Worm (Caenorhabditis elegans) whole organism, L2 larva: ENCODE measurements around the gene Y75D11A.2.
"Not testable (repeated sequence)": the region's sequence is repeated elsewhere in the genome, so short reads cannot be mapped to it uniquely, and the experiment has no call there.

ENCODE experiments used
- C34F6.9 ChIP-seq: fragments of 150-350 bp; optimal IDR thresholded peaks from 2 replicates; lab custom pipeline; 2014; ENCODE audit warnings: missing biosample characterization, missing genetic modification characterization
- F13H6.1 ChIP-seq: sonication (generic microtip); optimal IDR thresholded peaks from 2 replicates; lab custom pipeline; 2016; ENCODE audit warnings: missing genetic modification characterization, missing compliant biosample characterization
- Y55F3AM.14 ChIP-seq: fragments of 200-800 bp; sonication (Bioruptor generic); optimal IDR thresholded peaks from 2 replicates; lab custom pipeline; 2018; ENCODE audit warnings: mild to moderate bottlenecking, missing genetic modification characterization, missing compliant biosample characterization
- ZK546.5 ChIP-seq: sonication (generic microtip); optimal IDR thresholded peaks from 2 replicates; lab custom pipeline; 2017; ENCODE audit warnings: missing biosample characterization, missing genetic modification characterization
- alr-1 ChIP-seq: fragments of 150-350 bp; optimal IDR thresholded peaks from 2 replicates; lab custom pipeline; 2014; ENCODE audit warnings: missing biosample characterization, missing genetic modification characterization
- aly-2 ChIP-seq: fragments of 150-350 bp; optimal IDR thresholded peaks from 2 replicates; lab custom pipeline; 2014; ENCODE audit warnings: missing biosample characterization, missing genetic modification characterization
- ceh-16 ChIP-seq: fragments of 150-350 bp; optimal IDR thresholded peaks from 2 replicates; lab custom pipeline; 2014; ENCODE audit warnings: missing biosample characterization, missing genetic modification characterization
- ceh-82 ChIP-seq: fragments of 150-350 bp; optimal IDR thresholded peaks from 2 replicates; lab custom pipeline; 2014; ENCODE audit warnings: missing biosample characterization, missing genetic modification characterization
- dmd-4 ChIP-seq: sonication (generic microtip); optimal IDR thresholded peaks from 2 replicates; lab custom pipeline; 2017; ENCODE audit warnings: missing biosample characterization, missing genetic modification characterization
- egl-27 ChIP-seq: sonication (generic microtip); optimal IDR thresholded peaks from 3 replicates; lab custom pipeline; 2017; ENCODE audit warnings: missing biosample characterization, missing genetic modification reagents, missing genetic modification characterization
- elt-3 ChIP-seq: sonication (generic microtip); optimal IDR thresholded peaks from 2 replicates; lab custom pipeline; 2017; ENCODE audit warnings: missing biosample characterization, missing genetic modification characterization
- fos-1 ChIP-seq: fragments of 150-350 bp; optimal IDR thresholded peaks from 2 replicates; lab custom pipeline; 2014; ENCODE audit warnings: missing biosample characterization, missing genetic modification characterization
- lin-11 ChIP-seq: fragments of 150-350 bp; sonication (generic microtip); optimal IDR thresholded peaks from 2 replicates; lab custom pipeline; 2014; ENCODE audit warnings: missing biosample characterization, missing genetic modification characterization, inconsistent platforms, mixed read lengths
- lsy-2 ChIP-seq, 2 experiments: fragments of 150-350 bp in 1 of 2; sonication (generic microtip) in 1 of 2; optimal IDR thresholded peaks; 2 replicates each; lab custom pipeline; 2014 to 2017; ENCODE audit warnings: missing biosample characterization in 2 of 2, missing genetic modification characterization in 2 of 2
- mab-5 ChIP-seq: fragments of 150-350 bp; optimal IDR thresholded peaks from 2 replicates; lab custom pipeline; 2014; ENCODE audit warnings: missing biosample characterization, missing genetic modification characterization
- mdl-1 ChIP-seq, 2 experiments: fragments of 150-350 bp in 1 of 2; sonication (generic microtip) in 1 of 2; optimal IDR thresholded peaks; 2 replicates each; lab custom pipeline; 2017; ENCODE audit warnings: missing biosample characterization in 2 of 2, missing genetic modification characterization in 2 of 2
- nhr-10 ChIP-seq: sonication (generic microtip); optimal IDR thresholded peaks from 2 replicates; lab custom pipeline; 2017; ENCODE audit warnings: missing biosample characterization, missing genetic modification characterization
- nhr-11 ChIP-seq: fragments of 150-350 bp; optimal IDR thresholded peaks from 2 replicates; lab custom pipeline; 2014; ENCODE audit warnings: missing biosample characterization, missing genetic modification characterization
- nhr-12 ChIP-seq: fragments of 150-350 bp; optimal IDR thresholded peaks from 2 replicates; lab custom pipeline; 2014; ENCODE audit warnings: missing biosample characterization, missing genetic modification characterization
- nhr-237 ChIP-seq: fragments of 150-350 bp; optimal IDR thresholded peaks from 2 replicates; lab custom pipeline; 2014; ENCODE audit warnings: missing biosample characterization, missing genetic modification characterization
- nhr-77 ChIP-seq: fragments of 150-350 bp; optimal IDR thresholded peaks from 2 replicates; lab custom pipeline; 2014; ENCODE audit warnings: missing biosample characterization, missing genetic modification characterization
- peb-1 ChIP-seq: fragments of 150-350 bp; optimal IDR thresholded peaks from 2 replicates; lab custom pipeline; 2014; ENCODE audit warnings: missing biosample characterization, missing genetic modification characterization
- sem-4 ChIP-seq: fragments of 150-350 bp; optimal IDR thresholded peaks from 2 replicates; lab custom pipeline; 2014; ENCODE audit warnings: missing biosample characterization, missing genetic modification reagents, missing genetic modification characterization
- skn-1 ChIP-seq: sonication (generic microtip); optimal IDR thresholded peaks from 2 replicates; lab custom pipeline; 2017; ENCODE audit warnings: missing biosample characterization, missing genetic modification characterization
- sma-3 ChIP-seq: sonication (generic microtip); optimal IDR thresholded peaks from 2 replicates; lab custom pipeline; 2016; ENCODE audit warnings: missing genetic modification reagents, missing genetic modification characterization, missing compliant biosample characterization
- sma-9 ChIP-seq, 2 experiments: fragments of 150-350 bp in 1 of 2; sonication (generic microtip) in 1 of 2; optimal IDR thresholded peaks; 2 replicates each; lab custom pipeline; 2014 to 2016; ENCODE audit warnings: missing genetic modification characterization in 2 of 2, mild to moderate bottlenecking in 1 of 2, missing biosample characterization in 1 of 2, missing compliant biosample characterization in 1 of 2, missing genetic modification reagents in 1 of 2, moderate library complexity in 1 of 2
- unc-39 ChIP-seq: fragments of 150-350 bp; optimal IDR thresholded peaks from 2 replicates; lab custom pipeline; 2014; ENCODE audit warnings: missing biosample characterization, missing genetic modification characterization
- unc-62 ChIP-seq: fragments of 150-350 bp; optimal IDR thresholded peaks from 2 replicates; lab custom pipeline; 2014; ENCODE audit warnings: missing biosample characterization, missing genetic modification reagents, missing genetic modification characterization
- zag-1 ChIP-seq: fragments of 150-350 bp; optimal IDR thresholded peaks from 2 replicates; lab custom pipeline; 2014; ENCODE audit warnings: missing biosample characterization, missing genetic modification characterization
- ztf-4 ChIP-seq: fragments of 150-350 bp; optimal IDR thresholded peaks from 2 replicates; lab custom pipeline; 2014; ENCODE audit warnings: missing biosample characterization, missing genetic modification characterization

Gene Y75D11A.2

ce11 chrX:1735941-1736340, 6.7 kb upstream of the Y75D11A.2 start, which contains the start of gene F07G6.12:
Gene F07G6.12, plus strand, starts transcription at chrX:1736241.
- TF ChIP-seq zag-1 (tag; lab: Kevin White, UChicago), result no peak
- TF ChIP-seq unc-62 (GFP tag; lab: Kevin White, UChicago), result no peak
- TF ChIP-seq ceh-82 (tag; lab: Kevin White, UChicago), result no peak
- no peak for TF ChIP-seq lsy-2 (tag; optimal IDR thresholded peaks at IDR 0.05; lab: Kevin White, UChicago)
- TF ChIP-seq ceh-16 (tag; lab: Kevin White, UChicago), result no peak

ce11 chrX:1737606-1738005, 5.0 kb upstream of the Y75D11A.2 start, which contains the start of gene F07G6.10:
Gene F07G6.10, plus strand, starts transcription at chrX:1737906.
- TF ChIP-seq ceh-82 (tag; lab: Kevin White, UChicago) (no peak), nhr-12 (tag; lab: Kevin White, UChicago) (no peak), C34F6.9 (tag; lab: Kevin White, UChicago) (no peak)
- TF ChIP-seq, all 48 proteins: peak for 0

ce11 chrX:1746117-1746516, 3.5 kb downstream of the Y75D11A.2 start, which contains the start of gene Y75D11A.3:
Gene Y75D11A.3, minus strand, starts transcription at chrX:1746217.
- not testable (repeated sequence) for TF ChIP-seq egl-27, mab-5, elt-3 (tag; lab: Kevin White, UChicago)

ce11 chrX:1748476-1748875, 5.8 kb downstream of the Y75D11A.2 start, which contains the start of gene Y75D11A.6:
Gene Y75D11A.6, minus strand, starts transcription at chrX:1748576.
- TF ChIP-seq ztf-4 (tag; lab: Kevin White, UChicago); mdl-1 (tag; optimal IDR thresholded peaks at IDR 0.05; lab: Kevin White, UChicago); sem-4: not testable (repeated sequence)

ce11 chrX:1769636-1770035, 27.0 kb downstream of the Y75D11A.2 start:
- TF ChIP-seq ceh-16 (tag; lab: Kevin White, UChicago) (no peak), mdl-1 (tag; optimal IDR thresholded peaks at IDR 0.05; lab: Kevin White, UChicago) (no peak), nhr-11 (no peak), aly-2 (tag; lab: Kevin White, UChicago) (no peak), alr-1 (tag; lab: Kevin White, UChicago) (no peak), nhr-77 (no peak), nhr-237 (tag; lab: Kevin White, UChicago) (no peak), nhr-10 (tag; lab: Kevin White, UChicago) (no peak), peb-1 (tag; lab: Kevin White, UChicago) (no peak), Y55F3AM.14 (GFP tag; lab: Kevin White, UChicago) (no peak), dmd-4 (tag; lab: Kevin White, UChicago) (no peak), lin-11 (tag; lab: Kevin White, UChicago) (no peak), lsy-2 (tag; optimal IDR thresholded peaks at IDR 0.05; lab: Kevin White, UChicago) (no peak), sma-9 (GFP tag; optimal IDR thresholded peaks at IDR 0.05; lab: Kevin White, UChicago) (no peak), sma-9 (tag; optimal IDR thresholded peaks at IDR 0.05; lab: Kevin White, UChicago) (no peak), skn-1 (no peak), unc-39 (no peak), sem-4 (no peak)

ce11 chrX:1777988-1778387, 35.4 kb downstream of the Y75D11A.2 start, which contains the start of gene elc-2:
Gene elc-2, minus strand, starts transcription at chrX:1778088.
- TF ChIP-seq fos-1 (tag; lab: Kevin White, UChicago), result no peak
- TF ChIP-seq ceh-82 (tag; lab: Kevin White, UChicago), result no peak
- TF ChIP-seq nhr-237 (tag; lab: Kevin White, UChicago), result no peak
- TF ChIP-seq lin-11 (tag; lab: Kevin White, UChicago), result no peak
- TF ChIP-seq unc-62 (GFP tag; lab: Kevin White, UChicago), result no peak
- TF ChIP-seq ztf-4 (tag; lab: Kevin White, UChicago), result no peak
- no peak for TF ChIP-seq F13H6.1 (tag; lab: Kevin White, UChicago)
- no peak for TF ChIP-seq nhr-11
- no peak for TF ChIP-seq alr-1 (tag; lab: Kevin White, UChicago)
- no peak for TF ChIP-seq sma-3 (GFP tag; lab: Kevin White, UChicago)
- no peak for TF ChIP-seq ZK546.5 (tag; lab: Kevin White, UChicago)
- TF ChIP-seq, all 48 proteins: peak for 0
